Worm (Caenorhabditis elegans) whole organism, mixed stage, embryonic: Measurements from ENCODE around the gene Y60A3A.19.

Experiments used
- lin-13 ChIP-seq: fragments of 150-350 bp; optimal IDR thresholded peaks from 2 replicates; lab custom pipeline; 2014; ENCODE audit warnings: missing biosample characterization, missing genetic modification characterization
- lsy-2 ChIP-seq: fragments of 150-350 bp; optimal IDR thresholded peaks from 2 replicates; lab custom pipeline; 2014; ENCODE audit warnings: missing biosample characterization, missing genetic modification characterization
- unc-39 ChIP-seq: fragments of 150-350 bp; optimal IDR thresholded peaks from 2 replicates; lab custom pipeline; 2014; ENCODE audit warnings: missing biosample characterization, missing genetic modification characterization
- unc-62 ChIP-seq: fragments of 150-350 bp; optimal IDR thresholded peaks from 2 replicates; lab custom pipeline; 2014; ENCODE audit warnings: missing biosample characterization, missing genetic modification reagents, missing genetic modification characterization
- ztf-11 ChIP-seq: fragments of 150-350 bp; optimal IDR thresholded peaks from 2 replicates; lab custom pipeline; 2014; ENCODE audit warnings: missing biosample characterization, missing genetic modification characterization

DNA sequence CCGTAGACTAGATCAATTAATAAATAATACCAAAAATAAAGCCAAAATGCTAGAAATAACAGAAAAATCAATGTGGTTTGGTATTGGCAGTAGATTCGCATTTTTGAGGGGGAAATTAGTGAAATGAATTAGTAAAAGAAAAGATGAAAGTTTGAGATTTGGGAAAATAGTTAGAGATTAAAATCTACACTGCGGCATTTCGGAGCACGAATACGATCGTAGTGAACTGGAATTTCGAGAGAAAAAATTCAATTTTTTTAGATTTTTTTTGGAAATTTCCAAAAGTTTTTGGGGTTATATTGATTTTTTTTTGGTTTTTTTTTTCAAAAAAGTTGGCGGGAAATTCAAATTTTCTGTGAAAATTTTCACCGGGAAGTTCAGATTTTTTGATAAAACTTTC, 48.5 kb upstream of the Y60A3A.19 start, which contains the start of gene Y116F11B.9:
- TF ChIP-seq unc-62 (GFP tag; lab: Kevin White, UChicago) (no peak), unc-39 (tag; lab: Kevin White, UChicago) (no peak), lsy-2 (no peak), ztf-11 (tag; lab: Kevin White, UChicago) (no peak), lin-13 (tag; lab: Kevin White, UChicago) (no peak)
